Worm (Caenorhabditis elegans): ENCODE data around the gene ZK1320.2.

ZK1320.2 gene

DNA sequence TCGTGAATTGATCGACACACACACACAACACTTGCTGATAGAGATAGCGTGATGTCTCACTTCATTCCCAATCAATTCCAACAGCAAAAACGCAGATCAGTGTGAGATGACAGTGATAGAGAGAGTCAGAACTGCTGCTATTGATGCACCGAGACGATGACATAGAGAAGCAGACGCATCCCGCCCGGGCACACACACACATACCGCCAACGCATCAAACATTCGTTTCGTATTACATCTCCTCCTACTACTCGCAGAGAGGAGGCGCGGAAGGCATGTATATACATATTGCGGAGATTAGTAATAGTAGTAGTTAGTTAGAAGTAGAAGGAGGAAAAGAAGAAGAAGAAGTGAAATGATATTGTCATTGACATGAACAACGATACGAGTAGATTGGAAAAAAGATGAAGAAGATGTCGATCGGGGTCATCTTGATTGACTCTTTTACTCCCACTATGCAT lies 39.4 kb downstream of the ZK1320.2 start:
- TF ChIP-seq F22D6.2 (tag; optimal IDR thresholded peaks at IDR 0.05) (peak; percentile 5), Y79H2A.3 (GFP tag; conservative IDR thresholded peaks at IDR 0.05) (no peak), cebp-1 (GFP tag; IDR thresholded peaks at IDR 0.05) (no peak), cebp-1 (tag; optimal IDR thresholded peaks at IDR 0.05) (peak; percentile 44), dox-1 (GFP tag; IDR thresholded peaks at IDR 0.05) (peak; percentile 49; the same call in 1 of the 2 replicates), F57C9.4 (tag; optimal IDR thresholded peaks at IDR 0.05) (peak; percentile 43), zim-3 (tag; optimal IDR thresholded peaks at IDR 0.05) (peak; percentile 15), zfh-2 (GFP tag; conservative IDR thresholded peaks at IDR 0.05) (0 out of 2 replicates have a peak, but pooled peaks have one; percentile 25), die-1 (tag; optimal IDR thresholded peaks at IDR 0.05) (peak; percentile 20), B0336.3 (GFP tag; IDR thresholded peaks at IDR 0.05) (peak; percentile 41; the same call in 1 of the 2 replicates), ceh-27 (GFP tag; optimal IDR thresholded peaks at IDR 0.05) (no peak), ztf-26 (tag; optimal IDR thresholded peaks at IDR 0.05) (peak; percentile 27), nhr-80 (tag; optimal IDR thresholded peaks at IDR 0.05) (peak; percentile 92), snpc-4 (GFP tag; optimal IDR thresholded peaks at IDR 0.05) (no peak), snpc-4 (tag; optimal IDR thresholded peaks at IDR 0.05) (peak in 3 of 4 experiments; percentile 3 to 32 (median 6)), dpl-1 (GFP tag; optimal IDR thresholded peaks at IDR 0.05) (no peak), K11D2.4 (GFP tag; IDR thresholded peaks at IDR 0.05) (peak; percentile 19; the same call in 1 of the 2 replicates), aptf-2 (GFP tag; conservative IDR thresholded peaks at IDR 0.05) (no peak), B0019.2 (GFP tag; conservative IDR thresholded peaks at IDR 0.05) (no peak), ets-4 (GFP tag; optimal IDR thresholded peaks at IDR 0.05) (peak; percentile 94), Y56A3A.18 (GFP tag; IDR thresholded peaks at IDR 0.05) (0 out of 2 replicates have a peak, but pooled peaks have one; percentile 36), lin-54 (GFP tag; optimal IDR thresholded peaks at IDR 0.05) (peak; percentile 25), atf-7 (tag; optimal IDR thresholded peaks at IDR 0.05) (peak; percentile 47), mcd-1 (GFP tag; IDR thresholded peaks at IDR 0.05) (peak; percentile 35; the same call in 1 of the 2 replicates), C06A6.2 (GFP tag; conservative IDR thresholded peaks at IDR 0.05) (0 out of 2 replicates have a peak, but pooled peaks have one; percentile 11), somi-1 (GFP tag; optimal IDR thresholded peaks at IDR 0.05) (peak; percentile 56), ekl-4 (GFP tag; IDR thresholded peaks at IDR 0.05) (no peak), madf-10 (tag; optimal IDR thresholded peaks at IDR 0.05) (peak; percentile 15), K12H6.12 (tag; optimal IDR thresholded peaks at IDR 0.05) (peak; percentile 25), nfya-2 (GFP tag; IDR thresholded peaks at IDR 0.05) (no peak), nhr-90 (tag; optimal IDR thresholded peaks at IDR 0.05) (peak; percentile 50), let-607 (tag; optimal IDR thresholded peaks at IDR 0.05) (peak; percentile 80 to 94), ztf-22 (GFP tag; optimal IDR thresholded peaks at IDR 0.05) (peak; percentile 76), egl-44 (GFP tag; IDR thresholded peaks at IDR 0.05) (peak; percentile 56; the same call in 1 of the 2 replicates), ama-1 (optimal IDR thresholded peaks at IDR 0.05) (peak; percentile 39), ama-1 (GFP tag; optimal IDR thresholded peaks at IDR 0.05) (no peak), attf-5 (GFP tag; optimal IDR thresholded peaks at IDR 0.05) (peak; percentile 50), ceh-91 (GFP tag; IDR thresholded peaks at IDR 0.05) (no peak)

DNA sequence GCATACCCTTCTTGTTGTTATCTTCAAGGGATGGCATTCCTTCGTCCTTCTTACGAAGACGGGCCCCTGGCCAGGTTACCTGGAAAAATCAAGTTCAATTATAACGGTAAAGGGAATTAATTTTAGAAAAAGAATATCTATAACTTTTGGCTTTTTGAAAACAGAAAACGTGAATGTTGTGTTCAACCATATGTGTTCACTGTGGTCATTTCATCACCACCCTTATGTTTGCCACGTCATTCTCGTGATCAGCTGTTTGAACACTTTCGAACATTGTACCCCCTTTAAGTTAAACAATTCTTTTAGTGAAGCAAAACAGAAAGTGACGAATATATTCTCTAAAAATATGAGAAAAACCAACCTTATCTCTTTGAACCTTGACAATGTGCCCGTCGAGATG lies 40.0 kb downstream of the ZK1320.2 start:
- TF ChIP-seq F10E7.11 (tag; optimal IDR thresholded peaks at IDR 0.05) (peak; percentile 6), tlf-1 (GFP tag; optimal IDR thresholded peaks at IDR 0.05) (no peak), lsy-27 (tag; optimal IDR thresholded peaks at IDR 0.05; ENCODE audit: borderline replicate concordance, insufficient read depth) (no peak), cebp-1 (GFP tag; IDR thresholded peaks at IDR 0.05) (peak; percentile 75), cebp-1 (tag; optimal IDR thresholded peaks at IDR 0.05) (peak; percentile 75), ceh-58 (GFP tag; IDR thresholded peaks at IDR 0.05) (no peak), F23B12.7 (tag; optimal IDR thresholded peaks at IDR 0.05; ENCODE audit: insufficient read depth) (no peak), Y95B8A.8 (GFP tag; IDR thresholded peaks at IDR 0.05) (0 out of 2 replicates have a peak, but pooled peaks have one; percentile 5), Y67H2A.10 (GFP tag; conservative IDR thresholded peaks at IDR 0.05) (no peak), let-526 (GFP tag; IDR thresholded peaks at IDR 0.05) (peak; percentile 16; the same call in 1 of the 2 replicates), lin-54 (GFP tag; optimal IDR thresholded peaks at IDR 0.05) (no peak), ztf-22 (GFP tag; optimal IDR thresholded peaks at IDR 0.05) (no peak), zim-3 (tag; optimal IDR thresholded peaks at IDR 0.05) (peak; percentile 36), egrh-3 (GFP tag; IDR thresholded peaks at IDR 0.05) (no peak), sea-2 (GFP tag; IDR thresholded peaks at IDR 0.05) (no peak), dox-1 (GFP tag; IDR thresholded peaks at IDR 0.05) (no peak), hlh-12 (tag; optimal IDR thresholded peaks at IDR 0.05) (no peak)

All from whole organism, young adult.